Worm (Caenorhabditis elegans) whole organism, late embryonic: Measurements from ENCODE around the gene B0454.6.

Source experiments
- C08G9.2 ChIP-seq: sonication (generic microtip); optimal IDR thresholded peaks from 2 replicates; lab custom pipeline; 2016; ENCODE audit warnings: mild to moderate bottlenecking, missing genetic modification characterization, moderate library complexity, missing compliant biosample characterization
- C38D4.7 ChIP-seq: fragments of 200-800 bp; sonication (Bioruptor generic); optimal IDR thresholded peaks from 2 replicates; lab custom pipeline; 2018; ENCODE audit warnings: mild to moderate bottlenecking, missing genetic modification characterization, moderate library complexity, missing compliant biosample characterization
- ama-1 ChIP-seq: fragments of 150-350 bp; optimal IDR thresholded peaks from 2 replicates; lab custom pipeline; 2014
- ceh-18 ChIP-seq: sonication (generic microtip); optimal IDR thresholded peaks from 2 replicates; lab custom pipeline; 2016; ENCODE audit warnings: missing genetic modification characterization, missing compliant biosample characterization
- ceh-24 ChIP-seq: sonication (generic microtip); optimal IDR thresholded peaks from 2 replicates; lab custom pipeline; 2016; ENCODE audit warnings: mild to moderate bottlenecking, missing genetic modification characterization, missing compliant biosample characterization
- ceh-6 ChIP-seq: fragments of 200-800 bp; sonication (Bioruptor generic); optimal IDR thresholded peaks from 2 replicates; lab custom pipeline; 2018; ENCODE audit warnings: mild to moderate bottlenecking, missing genetic modification characterization, missing compliant biosample characterization
- fkh-10 ChIP-seq: fragments of 150-350 bp; optimal IDR thresholded peaks from 2 replicates; lab custom pipeline; 2014; ENCODE audit warnings: missing biosample characterization, missing genetic modification reagents, missing genetic modification characterization
- hlh-6 ChIP-seq: sonication (generic microtip); optimal IDR thresholded peaks from 2 replicates; lab custom pipeline; 2016; ENCODE audit warnings: missing genotype, missing genetic modification characterization, missing compliant biosample characterization
- lin-11 ChIP-seq: fragments of 200-800 bp; sonication (Bioruptor generic); optimal IDR thresholded peaks from 2 replicates; lab custom pipeline; 2018; ENCODE audit warnings: mild to moderate bottlenecking, missing genetic modification characterization, missing compliant biosample characterization
- madf-2 ChIP-seq: sonication (generic microtip); optimal IDR thresholded peaks from 2 replicates; lab custom pipeline; 2017; ENCODE audit warnings: missing genetic modification characterization, missing compliant biosample characterization
- odd-2 ChIP-seq: sonication (generic microtip); optimal IDR thresholded peaks from 2 replicates; lab custom pipeline; 2017; ENCODE audit warnings: antibody characterized with exemption, mild to moderate bottlenecking, missing genetic modification characterization, missing compliant biosample characterization
- rnt-1 ChIP-seq: sonication (generic microtip); optimal IDR thresholded peaks from 2 replicates; lab custom pipeline; 2016; ENCODE audit warnings: missing genetic modification characterization, missing compliant biosample characterization
- sox-2 ChIP-seq: fragments of 200-800 bp; sonication (Bioruptor generic); IDR thresholded peaks from 2 replicates; pipeline ENCODE4 v1.3.6; 2022; ENCODE audit warnings: missing genetic modification reagents, missing genetic modification characterization, missing compliant biosample characterization
- tbx-2 ChIP-seq: sonication (generic microtip); optimal IDR thresholded peaks from 2 replicates; lab custom pipeline; 2016; ENCODE audit warnings: missing genetic modification characterization, missing compliant biosample characterization
- unc-3 ChIP-seq, 2 experiments: fragments of 200-800 bp in 1 of 2; sonication (Bioruptor generic) in 1 of 2; sonication (generic microtip) in 1 of 2; conservative IDR thresholded peaks in 1 of 2; optimal IDR thresholded peaks in 1 of 2; 2 replicates each; pipeline versions ENCODE4 v1.3.6 to Lab custom; 2016 to 2022; ENCODE audit warnings: missing compliant biosample characterization in 2 of 2, missing genetic modification characterization in 2 of 2, missing genetic modification reagents in 1 of 2

The B0454.6 gene

ce11 chrII:3078496-3078895 lies 45.9 kb downstream of the B0454.6 start, which contains the start of gene copb-1:
Gene copb-1 (plus strand): TSS chrII:3078796.
- TF ChIP-seq ceh-18 (tag; lab: Kevin White, UChicago) (no peak), odd-2 (tag; lab: Kevin White, UChicago) (no peak), unc-3 (GFP tag; conservative IDR thresholded peaks at IDR 0.05; lab: Robert Waterston, UW) (no peak), unc-3 (tag; optimal IDR thresholded peaks at IDR 0.05; lab: Kevin White, UChicago) (no peak), C08G9.2 (tag; lab: Kevin White, UChicago) (no peak), C38D4.7 (GFP tag; lab: Kevin White, UChicago) (no peak), hlh-6 (tag; lab: Kevin White, UChicago) (no peak), rnt-1 (tag; lab: Kevin White, UChicago) (no peak), lin-11 (tag; lab: Kevin White, UChicago) (no peak), madf-2 (tag; lab: Kevin White, UChicago) (no peak), tbx-2 (tag; lab: Kevin White, UChicago) (no peak), fkh-10 (GFP tag; lab: Kevin White, UChicago) (no peak), ceh-24 (tag; lab: Kevin White, UChicago) (no peak), ceh-6 (GFP tag; lab: Kevin White, UChicago) (no peak), ama-1 (lab: Kevin White, UChicago) (no peak), sox-2 (GFP tag; lab: Robert Waterston, UW) (no peak)
